Worm (Caenorhabditis elegans) whole organism, young adult: ENCODE results near the gene str-199.

Source experiments
- B0019.2 ChIP-seq: fragments of 200-800 bp; sonication (Bioruptor generic); conservative IDR thresholded peaks from 2 replicates; pipeline ENCODE4 v1.3.6; 2022; ENCODE audit warnings: missing genetic modification reagents, missing genetic modification characterization, missing compliant biosample characterization
- B0261.1 ChIP-seq: sonication (generic microtip); optimal IDR thresholded peaks from 2 replicates; lab custom pipeline; 2016; ENCODE audit warnings: mild to moderate bottlenecking, missing genetic modification characterization, moderate library complexity, missing compliant biosample characterization
- F10E7.11 ChIP-seq: sonication (generic microtip); optimal IDR thresholded peaks from 2 replicates; lab custom pipeline; 2017; ENCODE audit warnings: mild to moderate bottlenecking, missing genetic modification characterization, moderate library complexity, missing compliant biosample characterization
- akir-1 ChIP-seq: fragments of 200-800 bp; sonication (Bioruptor generic); optimal IDR thresholded peaks from 2 replicates; lab custom pipeline; 2018; ENCODE audit warnings: mild to moderate bottlenecking, missing genetic modification characterization, moderate library complexity, missing compliant biosample characterization
- aptf-2 ChIP-seq: fragments of 200-800 bp; sonication (Bioruptor generic); conservative IDR thresholded peaks from 2 replicates; pipeline ENCODE4 v1.3.6; 2022; ENCODE audit warnings: missing genetic modification reagents, missing genetic modification characterization, missing compliant biosample characterization
- cebp-2 ChIP-seq: fragments of 200-800 bp; sonication (Bioruptor generic); IDR thresholded peaks from 2 replicates; pipeline ENCODE4 v1.3.6; 2022; ENCODE audit warnings: missing genetic modification characterization, missing compliant biosample characterization
- ceh-40 ChIP-seq: fragments of 200-800 bp; sonication (Bioruptor generic); IDR thresholded peaks from 2 replicates; pipeline ENCODE4 v1.3.6; 2022; ENCODE audit warnings: missing genetic modification characterization, missing compliant biosample characterization
- ceh-79 ChIP-seq: sonication (generic microtip); optimal IDR thresholded peaks from 2 replicates; lab custom pipeline; 2017; ENCODE audit warnings: mild to moderate bottlenecking, missing genetic modification characterization, missing compliant biosample characterization
- chd-7 ChIP-seq: sonication (generic microtip); optimal IDR thresholded peaks from 2 replicates; lab custom pipeline; 2016; ENCODE audit warnings: mild to moderate bottlenecking, missing genetic modification characterization, moderate library complexity, missing compliant biosample characterization
- dpl-1 ChIP-seq: fragments of 150-350 bp; optimal IDR thresholded peaks from 2 replicates; lab custom pipeline; 2014; ENCODE audit warnings: missing biosample characterization, missing genetic modification reagents, missing genetic modification characterization
- efl-1 ChIP-seq: fragments of 150-350 bp; optimal IDR thresholded peaks from 2 replicates; lab custom pipeline; 2014; ENCODE audit warnings: missing biosample characterization, missing genetic modification reagents, missing genetic modification characterization
- ekl-4 ChIP-seq: fragments of 200-800 bp; sonication (Bioruptor generic); IDR thresholded peaks from 2 replicates; pipeline ENCODE4 v1.3.6; 2022; ENCODE audit warnings: missing genetic modification reagents, missing genetic modification characterization, missing compliant biosample characterization
- gei-17 ChIP-seq: fragments of 200-800 bp; sonication (Bioruptor generic); optimal IDR thresholded peaks from 2 replicates; lab custom pipeline; 2018; ENCODE audit warnings: mild to moderate bottlenecking, missing genetic modification characterization, missing compliant biosample characterization
- hlh-12 ChIP-seq: sonication (generic microtip); optimal IDR thresholded peaks from 2 replicates; lab custom pipeline; 2016; ENCODE audit warnings: missing genetic modification characterization, missing compliant biosample characterization
- hmg-1.2 ChIP-seq: fragments of 200-800 bp; sonication (Bioruptor generic); IDR thresholded peaks from 2 replicates; pipeline ENCODE4 v1.3.6; 2022; ENCODE audit warnings: missing genetic modification reagents, missing genetic modification characterization, missing compliant biosample characterization
- hrde-1 ChIP-seq: sonication (generic microtip); optimal IDR thresholded peaks from 2 replicates; lab custom pipeline; 2016; ENCODE audit warnings: missing genetic modification characterization, mild to moderate bottlenecking, missing compliant biosample characterization, moderate library complexity, missing genotype, missing genetic modification reagents, borderline replicate concordance
- hsf-1 ChIP-seq: fragments of 200-800 bp; sonication (Bioruptor generic); IDR thresholded peaks from 2 replicates; pipeline ENCODE4 v1.3.6; 2022; ENCODE audit warnings: missing genetic modification reagents, missing genetic modification characterization, missing compliant biosample characterization
- lir-1 ChIP-seq: fragments of 200-800 bp; sonication (Bioruptor generic); conservative IDR thresholded peaks from 2 replicates; pipeline ENCODE4 v1.3.6; 2022; ENCODE audit warnings: missing genetic modification reagents, missing genetic modification characterization, missing compliant biosample characterization
- madf-10 ChIP-seq: sonication (generic microtip); optimal IDR thresholded peaks from 2 replicates; lab custom pipeline; 2016; ENCODE audit warnings: mild to moderate bottlenecking, missing genetic modification characterization, missing compliant biosample characterization
- madf-3 ChIP-seq: fragments of 200-800 bp; sonication (Bioruptor generic); IDR thresholded peaks from 2 replicates; pipeline ENCODE4 v1.3.6; 2022; ENCODE audit warnings: missing genetic modification reagents, missing genetic modification characterization, missing compliant biosample characterization
- madf-6 ChIP-seq: fragments of 200-800 bp; sonication (Bioruptor generic); IDR thresholded peaks from 2 replicates; pipeline ENCODE4 v1.3.6; 2022; ENCODE audit warnings: missing genetic modification reagents, missing genetic modification characterization, missing compliant biosample characterization
- mel-28 ChIP-seq: sonication (generic microtip); optimal IDR thresholded peaks from 2 replicates; lab custom pipeline; 2016; ENCODE audit warnings: borderline replicate concordance, mild to moderate bottlenecking, missing genetic modification characterization, missing compliant biosample characterization
- mes-4 ChIP-seq: sonication (generic microtip); optimal IDR thresholded peaks from 2 replicates; lab custom pipeline; 2016; ENCODE audit warnings: missing genotype, missing genetic modification characterization, missing compliant biosample characterization
- nfya-2 ChIP-seq: fragments of 200-800 bp; sonication (Bioruptor generic); IDR thresholded peaks from 2 replicates; pipeline ENCODE4 v1.3.6; 2022; ENCODE audit warnings: missing genetic modification reagents, missing genetic modification characterization, missing compliant biosample characterization
- nfyb-1 ChIP-seq: fragments of 200-800 bp; sonication (Bioruptor generic); IDR thresholded peaks from 2 replicates; pipeline ENCODE4 v1.3.6; 2022; ENCODE audit warnings: missing genetic modification reagents, missing genetic modification characterization, missing compliant biosample characterization
- rcor-1 ChIP-seq: fragments of 200-800 bp; sonication (Bioruptor generic); IDR thresholded peaks from 2 replicates; pipeline ENCODE4 v1.3.6; 2022; ENCODE audit warnings: missing genetic modification reagents, missing genetic modification characterization, missing compliant biosample characterization
- repo-1 ChIP-seq: sonication (generic microtip); optimal IDR thresholded peaks from 2 replicates; lab custom pipeline; 2017; ENCODE audit warnings: mild to moderate bottlenecking, missing genetic modification characterization, missing compliant biosample characterization
- snpc-1.3 ChIP-seq: sonication (generic microtip); optimal IDR thresholded peaks from 2 replicates; lab custom pipeline; 2017; ENCODE audit warnings: missing genetic modification characterization, mild to moderate bottlenecking, missing compliant biosample characterization, antibody characterized with exemption, moderate library complexity, missing genotype, missing genetic modification reagents; ENCODE audit not compliant: insufficient read depth
- snpc-4 ChIP-seq, 5 experiments: fragments of 150-350 bp in 1 of 5; sonication (generic microtip) in 4 of 5; optimal IDR thresholded peaks; 2 replicates each; lab custom pipeline; 2014 to 2018; ENCODE audit warnings: missing genetic modification characterization in 5 of 5, missing biosample characterization in 3 of 5, antibody characterized with exemption in 2 of 5, mild to moderate bottlenecking in 2 of 5, missing compliant biosample characterization in 2 of 5, missing genotype in 2 of 5, moderate library complexity in 2 of 5, missing genetic modification reagents in 1 of 5
- somi-1 ChIP-seq: fragments of 200-800 bp; sonication (Bioruptor generic); optimal IDR thresholded peaks from 2 replicates; lab custom pipeline; 2018; ENCODE audit warnings: mild to moderate bottlenecking, missing genetic modification characterization, missing compliant biosample characterization
- tlf-1 ChIP-seq: fragments of 200-800 bp; sonication (Bioruptor generic); optimal IDR thresholded peaks from 2 replicates; lab custom pipeline; 2018; ENCODE audit warnings: mild to moderate bottlenecking, missing genetic modification characterization, missing compliant biosample characterization
- zim-3 ChIP-seq: sonication (generic microtip); optimal IDR thresholded peaks from 2 replicates; lab custom pipeline; 2017; ENCODE audit warnings: mild to moderate bottlenecking, missing genetic modification characterization, moderate library complexity, missing compliant biosample characterization

The str-199 gene

DNA sequence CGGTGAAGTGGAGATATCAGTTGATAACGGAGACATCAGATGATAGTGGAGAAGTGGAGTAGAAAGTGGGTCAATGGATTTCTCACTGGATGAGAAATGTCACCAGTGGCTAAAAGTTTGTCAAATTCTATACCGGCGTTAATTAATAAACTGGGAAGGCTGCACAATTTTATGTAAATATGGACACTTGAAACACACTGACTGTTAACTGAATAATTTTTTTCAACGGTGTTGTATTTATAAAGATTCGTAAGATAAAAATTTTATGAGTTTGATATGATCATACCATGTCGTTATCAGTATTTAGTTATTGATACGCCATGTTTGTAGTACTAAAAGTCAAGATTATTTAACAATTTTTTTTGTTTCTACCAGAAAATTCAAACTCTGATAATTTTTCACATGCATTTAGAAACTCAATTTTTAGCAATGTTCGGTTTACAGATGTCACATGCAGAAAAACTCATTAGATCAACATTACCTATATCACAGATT is 30.8 kb downstream of the str-199 start, which contains the start of gene F40D4.12:
F40D4.12 (plus strand) TSS at position 445 of the 495 bp plus-strand sequence.
- TF ChIP-seq mes-4 (tag; lab: Kevin White, UChicago), result no peak
- TF ChIP-seq somi-1 (GFP tag; lab: Kevin White, UChicago), result no peak
- no peak for TF ChIP-seq repo-1 (tag; lab: Kevin White, UChicago)
- TF ChIP-seq nfya-2 (GFP tag; lab: Robert Waterston, UW), result no peak
- TF ChIP-seq F10E7.11, result no peak
- no peak for TF ChIP-seq ceh-40 (GFP tag; lab: Robert Waterston, UW)
- no peak for TF ChIP-seq ekl-4 (GFP tag; lab: Robert Waterston, UW)
- no peak for TF ChIP-seq madf-10 (tag; lab: Kevin White, UChicago)
- no peak for TF ChIP-seq madf-6
- TF ChIP-seq lir-1 (GFP tag; lab: Robert Waterston, UW), result no peak

DNA sequence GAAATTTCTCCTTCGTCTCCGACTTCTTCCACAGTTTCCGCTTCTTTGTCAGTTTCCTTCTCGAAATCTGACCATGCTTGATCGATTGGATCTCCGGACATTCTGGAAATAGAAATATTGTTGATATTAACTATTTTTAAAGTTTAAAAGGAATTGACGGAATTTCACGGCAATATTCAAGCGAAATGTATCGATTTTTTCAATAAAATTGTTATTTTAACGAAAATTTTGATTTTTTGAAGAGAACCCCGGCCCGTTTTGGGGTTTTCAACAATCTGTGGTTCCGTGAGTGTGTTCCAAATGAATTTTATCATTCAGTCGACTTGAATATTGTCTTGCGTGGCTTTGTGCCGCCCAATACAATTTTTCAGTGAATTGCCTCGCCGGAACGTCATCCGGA is 33.1 kb downstream of the str-199 start, which contains the start of gene F40D4.13:
F40D4.13 (minus strand) TSS at position 101 of the 400 bp plus-strand sequence.
- no peak for TF ChIP-seq snpc-1.3 (tag; lab: Kevin White, UChicago)
- TF ChIP-seq mel-28 (tag; lab: Kevin White, UChicago), result no peak
- TF ChIP-seq madf-3, result no peak

DNA sequence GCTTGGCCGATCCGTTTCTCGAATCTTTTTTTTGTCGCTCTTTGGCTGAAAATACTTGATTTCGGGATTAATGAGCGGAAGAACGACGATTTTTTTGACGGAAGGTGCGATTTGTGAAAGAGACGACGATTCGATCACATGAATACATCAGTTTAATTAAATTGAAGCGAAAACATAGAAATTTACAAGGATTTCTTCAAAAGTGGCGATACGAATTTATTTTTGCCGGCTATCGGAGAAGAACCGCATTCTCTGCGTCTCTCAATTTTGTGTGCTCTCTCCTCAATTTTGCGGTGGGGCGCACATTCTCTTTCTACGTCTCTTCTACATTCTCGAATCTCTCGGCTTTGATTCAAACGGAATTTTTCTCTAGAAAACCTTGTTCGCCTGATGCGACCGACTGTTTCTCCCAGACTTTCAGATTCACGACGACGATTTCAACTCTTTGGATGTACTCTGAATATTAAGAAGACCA is 34.9 kb downstream of the str-199 start, which contains the start of gene F40D4.17:
F40D4.17 (minus strand) TSS at position 51 of the 475 bp plus-strand sequence.
- TF ChIP-seq ceh-79 (tag; lab: Kevin White, UChicago) (no peak), zim-3 (tag; lab: Kevin White, UChicago) (no peak), aptf-2 (GFP tag; lab: Robert Waterston, UW) (no peak), hsf-1 (no peak), snpc-4 (GFP tag; optimal IDR thresholded peaks at IDR 0.05; lab: Kevin White, UChicago) (no peak), snpc-4 (tag; optimal IDR thresholded peaks at IDR 0.05; lab: Kevin White, UChicago) (peak in 1 of 4 experiments; percentile 45), madf-3 (no peak), akir-1 (GFP tag; lab: Kevin White, UChicago) (no peak), B0261.1 (tag; lab: Kevin White, UChicago) (no peak), chd-7 (tag; lab: Kevin White, UChicago) (no peak), F10E7.11 (no peak), rcor-1 (no peak), hrde-1 (tag; lab: Kevin White, UChicago) (no peak), tlf-1 (GFP tag; lab: Kevin White, UChicago) (no peak), efl-1 (no peak), ekl-4 (GFP tag; lab: Robert Waterston, UW) (no peak), gei-17 (GFP tag; lab: Kevin White, UChicago) (no peak), hmg-1.2 (peak; percentile 96)

DNA sequence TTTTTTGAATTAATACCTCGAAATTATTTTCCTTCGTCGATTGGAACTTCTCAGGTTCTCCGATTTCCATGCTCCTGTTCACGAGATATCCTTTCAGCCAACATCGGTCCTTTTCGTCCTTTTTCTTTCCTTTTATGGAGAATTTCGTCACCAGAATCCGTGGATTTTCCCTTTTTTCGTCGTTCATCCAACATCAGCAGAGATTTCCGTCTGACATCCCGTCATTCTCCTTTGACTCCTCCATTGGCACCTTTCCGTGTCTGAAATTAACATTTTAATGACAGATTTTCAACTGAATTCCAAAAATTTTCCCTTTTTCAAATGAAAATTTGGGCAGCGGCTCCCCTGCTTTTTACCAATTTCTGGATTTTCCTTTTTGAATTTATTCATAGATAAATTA is 35.4 kb downstream of the str-199 start:
- no peak for TF ChIP-seq nfyb-1
- TF ChIP-seq cebp-2, result no peak
- no peak for TF ChIP-seq hlh-12 (tag; lab: Kevin White, UChicago)
- no peak for TF ChIP-seq dpl-1 (GFP tag; lab: Kevin White, UChicago)
- TF ChIP-seq B0019.2 (GFP tag; lab: Robert Waterston, UW), result no peak
